Worm (Caenorhabditis elegans) whole organism, L4/young adult: Measurements from ENCODE around the gene best-17.

Experiments
- W03F9.2 ChIP-seq: fragments of 150-350 bp; optimal IDR thresholded peaks from 2 replicates; lab custom pipeline; 2014; ENCODE audit warnings: missing biosample characterization, missing genetic modification characterization
- him-1 ChIP-seq: sonication (generic microtip); optimal IDR thresholded peaks from 2 replicates; lab custom pipeline; 2016; ENCODE audit warnings: missing genotype, missing genetic modification reagents, missing genetic modification characterization, missing compliant biosample characterization

DNA sequence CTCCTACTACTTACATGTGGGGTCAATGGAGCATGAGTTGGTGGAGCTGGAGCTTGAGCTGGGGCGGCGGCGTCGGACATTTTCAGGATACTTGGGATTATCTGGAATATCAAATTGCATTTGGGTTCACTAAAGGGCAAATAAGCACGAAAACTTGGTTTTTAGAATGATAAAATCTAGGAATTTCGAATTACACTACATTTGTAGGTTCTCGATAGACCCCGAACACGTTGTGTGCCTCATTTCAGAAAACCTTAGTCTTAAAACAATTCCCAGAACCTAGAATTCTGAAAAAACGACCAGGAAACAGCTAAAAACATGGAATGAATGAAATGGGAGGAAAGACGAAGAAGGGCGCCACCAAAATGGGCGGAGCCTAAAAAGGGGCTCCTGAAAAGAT is 5.0 kb upstream of the best-17 start, which contains the start of gene T19C3.3:
- no peak for TF ChIP-seq W03F9.2
- no peak for TF ChIP-seq him-1
